Fruit fly (Drosophila melanogaster) whole organism, embryonic: ENCODE data around the gene CG34417.

ENCODE experiments used
- ATbp ChIP-seq: fragments of 200-800 bp; sonication (Bioruptor generic); optimal IDR thresholded peaks from 2 replicates; lab custom pipeline; 2017; ENCODE audit warnings: missing biosample characterization, mild to moderate bottlenecking, missing genetic modification characterization, missing genetic modification reagents
- Abd-B ChIP-seq: fragments of 200-800 bp; sonication (Bioruptor generic); optimal IDR thresholded peaks from 2 replicates; lab custom pipeline; 2018; ENCODE audit warnings: missing biosample characterization, mild to moderate bottlenecking, missing genetic modification characterization, moderate library complexity
- Asciz ChIP-seq: fragments of 200-800 bp; sonication (Bioruptor generic); optimal IDR thresholded peaks from 2 replicates; lab custom pipeline; 2017; ENCODE audit warnings: missing biosample characterization, mild to moderate bottlenecking, missing genetic modification characterization, missing genetic modification reagents
- B-H2 ChIP-seq: fragments of 200-800 bp; sonication (Bioruptor generic); optimal IDR thresholded peaks from 2 replicates; lab custom pipeline; 2018; ENCODE audit warnings: missing biosample characterization, mild to moderate bottlenecking, missing genetic modification characterization
- CG10979 ChIP-seq: fragments of 200-800 bp; sonication (Bioruptor generic); optimal IDR thresholded peaks from 2 replicates; lab custom pipeline; 2018; ENCODE audit warnings: missing biosample characterization, mild to moderate bottlenecking, missing genetic modification characterization, moderate library complexity
- CG11093 ChIP-seq: fragments of 200-800 bp; sonication (Bioruptor generic); IDR thresholded peaks from 3 replicates; pipeline ENCODE4 v1.3.6; 2022; ENCODE audit warnings: missing biosample characterization, missing genetic modification characterization
- CG12071 ChIP-seq: fragments of 200-800 bp; sonication (Bioruptor generic); optimal IDR thresholded peaks from 3 replicates; lab custom pipeline; 2018; ENCODE audit warnings: missing biosample characterization, mild to moderate bottlenecking, missing genetic modification characterization
- CG12219 ChIP-seq: fragments of 200-800 bp; sonication (Bioruptor generic); optimal IDR thresholded peaks from 3 replicates; lab custom pipeline; 2018; ENCODE audit warnings: missing biosample characterization, mild to moderate bottlenecking, missing genetic modification characterization
- CG12769 ChIP-seq: fragments of 200-800 bp; sonication (Bioruptor generic); optimal IDR thresholded peaks from 2 replicates; lab custom pipeline; 2019; ENCODE audit warnings: missing biosample characterization, mild to moderate bottlenecking, missing genetic modification characterization, moderate library complexity
- CG13123 ChIP-seq: fragments of 200-800 bp; sonication (Bioruptor generic); optimal IDR thresholded peaks from 2 replicates; lab custom pipeline; 2016; ENCODE audit warnings: missing biosample characterization, missing genetic modification characterization
- CG16779 ChIP-seq: fragments of 200-800 bp; sonication (Bioruptor generic); IDR thresholded peaks from 2 replicates; pipeline ENCODE4 v1.3.6; 2022; ENCODE audit warnings: missing biosample characterization, missing genetic modification characterization
- CG16863 ChIP-seq: fragments of 200-800 bp; sonication (Bioruptor generic); optimal IDR thresholded peaks from 3 replicates; lab custom pipeline; 2016; ENCODE audit warnings: missing biosample characterization, missing genetic modification characterization
- CG17612 ChIP-seq: fragments of 200-800 bp; sonication (Bioruptor generic); IDR thresholded peaks from 2 replicates; pipeline ENCODE4 v1.3.6; 2022; ENCODE audit warnings: missing biosample characterization, missing genetic modification characterization
- CG17829 ChIP-seq: fragments of 200-800 bp; optimal IDR thresholded peaks from 2 replicates; lab custom pipeline; 2019; ENCODE audit warnings: missing biosample characterization, mild to moderate bottlenecking, missing genetic modification characterization, moderate library complexity
- CG2199 ChIP-seq: fragments of 200-800 bp; sonication (Bioruptor generic); IDR thresholded peaks from 3 replicates; pipeline ENCODE4 v1.3.6; 2022; ENCODE audit warnings: missing biosample characterization, missing genetic modification characterization
- CG31388 ChIP-seq: fragments of 200-800 bp; sonication (Bioruptor generic); optimal IDR thresholded peaks from 2 replicates; lab custom pipeline; 2016; ENCODE audit warnings: missing biosample characterization, missing genetic modification characterization
- CG3726 ChIP-seq: fragments of 200-800 bp; sonication (Bioruptor generic); IDR thresholded peaks from 3 replicates; pipeline ENCODE4, ENCODE4 v1.3.6; 2022; ENCODE audit warnings: missing biosample characterization, missing genetic modification characterization
- CG4854 ChIP-seq: fragments of 200-800 bp; sonication (Bioruptor generic); optimal IDR thresholded peaks from 2 replicates; lab custom pipeline; 2016; ENCODE audit warnings: missing biosample characterization, missing genetic modification characterization, inconsistent platforms
- CG5953 ChIP-seq: fragments of 200-800 bp; sonication (Bioruptor generic); IDR thresholded peaks from 2 replicates; pipeline ENCODE4 v1.3.6; 2022; ENCODE audit warnings: missing biosample characterization, missing genetic modification characterization
- CG7786 ChIP-seq: fragments of 200-800 bp; sonication (Bioruptor generic); optimal IDR thresholded peaks from 2 replicates; lab custom pipeline; 2016; ENCODE audit warnings: missing biosample characterization, missing genetic modification characterization
- CG8924 ChIP-seq: fragments of 200-800 bp; optimal IDR thresholded peaks from 3 replicates; lab custom pipeline; 2019; ENCODE audit warnings: missing biosample characterization, mild to moderate bottlenecking, missing genetic modification characterization, moderate library complexity
- Deaf1 ChIP-seq: fragments of 200-800 bp; optimal IDR thresholded peaks from 3 replicates; lab custom pipeline; 2019; ENCODE audit warnings: missing biosample characterization, mild to moderate bottlenecking, missing genetic modification characterization, moderate library complexity
- Ets65A ChIP-seq: fragments of 200-800 bp; sonication (Bioruptor generic); peaks from one replicate; lab custom pipeline; 2016; ENCODE audit warnings: missing biosample characterization, missing genetic modification characterization
- H2.0 ChIP-seq: fragments of 200-800 bp; sonication (Bioruptor generic); IDR thresholded peaks from 2 replicates; pipeline ENCODE4 v1.3.6; 2022; ENCODE audit warnings: missing biosample characterization, missing genetic modification characterization
- HmgD ChIP-seq: fragments of 200-800 bp; sonication (Bioruptor generic); optimal IDR thresholded peaks from 3 replicates; lab custom pipeline; 2016; ENCODE audit warnings: missing biosample characterization, missing genetic modification characterization
- Lim3 ChIP-seq: fragments of 200-800 bp; sonication (Bioruptor generic); IDR thresholded peaks from 2 replicates; pipeline ENCODE4 v1.3.6; 2022; ENCODE audit warnings: missing biosample characterization, missing genetic modification characterization
- Lpt ChIP-seq: fragments of >200 bp; optimal IDR thresholded peaks from 2 replicates; lab custom pipeline; 2018; ENCODE audit warnings: missing biosample characterization, missing genetic modification characterization
- Neu2 ChIP-seq: fragments of 200-800 bp; sonication (Bioruptor generic); optimal IDR thresholded peaks from 3 replicates; lab custom pipeline; 2016; ENCODE audit warnings: missing biosample characterization, missing genetic modification characterization, borderline replicate concordance
- Ptx1 ChIP-seq: fragments of 200-800 bp; sonication (Bioruptor generic); IDR thresholded peaks from 2 replicates; pipeline ENCODE4 v1.3.6; 2022; ENCODE audit warnings: missing biosample characterization, missing genetic modification characterization
- Sox102F ChIP-seq: fragments of 200-800 bp; sonication (Bioruptor generic); optimal IDR thresholded peaks from 2 replicates; lab custom pipeline; 2018; ENCODE audit warnings: missing biosample characterization, mild to moderate bottlenecking, missing genetic modification characterization, moderate library complexity
- Xbp1 ChIP-seq: fragments of 200-800 bp; sonication (Bioruptor generic); optimal IDR thresholded peaks from 3 replicates; lab custom pipeline; 2016; ENCODE audit warnings: missing biosample characterization, mild to moderate bottlenecking, missing genetic modification characterization
- ato ChIP-seq: fragments of 200-800 bp; sonication (Bioruptor generic); IDR thresholded peaks from 2 replicates; pipeline ENCODE4 v1.3.6; 2022; ENCODE audit warnings: missing biosample characterization, missing genetic modification characterization; ENCODE audit not compliant: partially characterized antibody
- bigmax ChIP-seq: fragments of 200-800 bp; sonication (Bioruptor generic); optimal IDR thresholded peaks from 2 replicates; lab custom pipeline; 2018; ENCODE audit warnings: missing biosample characterization, mild to moderate bottlenecking, missing genetic modification characterization
- chif ChIP-seq, 2 experiments: fragments of 200-800 bp; sonication (Bioruptor generic); optimal IDR thresholded peaks; 3 replicates each; lab custom pipeline; 2016; ENCODE audit warnings: missing biosample characterization in 2 of 2, missing genetic modification characterization in 2 of 2
- chm ChIP-seq: fragments of 200-800 bp; sonication (Bioruptor generic); IDR thresholded peaks from 2 replicates; pipeline ENCODE4 v1.3.6; 2022; ENCODE audit warnings: missing biosample characterization, missing genetic modification characterization
- chn ChIP-seq: fragments of 200-800 bp; sonication (Bioruptor generic); optimal IDR thresholded peaks from 2 replicates; lab custom pipeline; 2016; ENCODE audit warnings: missing biosample characterization, missing genetic modification characterization
- ci ChIP-seq: fragments of 200-800 bp; sonication (Bioruptor generic); IDR thresholded peaks from 3 replicates; pipeline ENCODE4 v1.3.6; 2022; ENCODE audit warnings: missing biosample characterization, missing genetic modification characterization
- dmrt99B ChIP-seq: fragments of 200-800 bp; sonication (Bioruptor generic); optimal IDR thresholded peaks from 2 replicates; lab custom pipeline; 2018; ENCODE audit warnings: missing biosample characterization, mild to moderate bottlenecking, missing genetic modification characterization, moderate library complexity
- h ChIP-seq: fragments of >200 bp; optimal IDR thresholded peaks from 2 replicates; lab custom pipeline; 2017
- lmd ChIP-seq: fragments of 200-800 bp; sonication (Bioruptor generic); IDR thresholded peaks from 2 replicates; pipeline ENCODE4 v1.3.6; 2022; ENCODE audit warnings: missing biosample characterization, missing genetic modification characterization
- maf-S ChIP-seq: fragments of 200-800 bp; sonication (Bioruptor generic); optimal IDR thresholded peaks from 2 replicates; lab custom pipeline; 2016; ENCODE audit warnings: missing biosample characterization, missing genetic modification characterization
- nerfin-1 ChIP-seq: fragments of 200-800 bp; sonication (Bioruptor generic); optimal IDR thresholded peaks from 3 replicates; lab custom pipeline; 2019; ENCODE audit warnings: missing biosample characterization, mild to moderate bottlenecking, missing genetic modification characterization, moderate library complexity
- org-1 ChIP-seq: fragments of 200-800 bp; sonication (Bioruptor generic); optimal IDR thresholded peaks from 2 replicates; lab custom pipeline; 2017; ENCODE audit warnings: missing biosample characterization, missing genetic modification characterization
- p53 ChIP-seq: fragments of 200-800 bp; sonication (Bioruptor generic); optimal IDR thresholded peaks from 2 replicates; lab custom pipeline; 2016; ENCODE audit warnings: missing biosample characterization, missing genetic modification characterization
- pros ChIP-seq: fragments of 200-800 bp; sonication (Bioruptor generic); optimal IDR thresholded peaks from 3 replicates; lab custom pipeline; 2019; ENCODE audit warnings: missing biosample characterization, mild to moderate bottlenecking, missing genetic modification characterization, moderate library complexity
- row ChIP-seq: fragments of 200-800 bp; sonication (Bioruptor generic); IDR thresholded peaks from 3 replicates; pipeline ENCODE4 v1.3.6; 2022; ENCODE audit warnings: missing biosample characterization, missing genetic modification characterization
- salm ChIP-seq: fragments of 200-800 bp; sonication (Bioruptor generic); optimal IDR thresholded peaks from 2 replicates; lab custom pipeline; 2018; ENCODE audit warnings: missing biosample characterization, mild to moderate bottlenecking, missing genetic modification characterization
- sim ChIP-seq: fragments of 200-800 bp; sonication (Bioruptor generic); IDR thresholded peaks from 2 replicates; pipeline ENCODE4 v1.3.6; 2022; ENCODE audit warnings: missing biosample characterization, missing genetic modification characterization
- sob ChIP-seq: fragments of 200-800 bp; sonication (Bioruptor generic); IDR thresholded peaks from 2 replicates; pipeline ENCODE4 v1.3.6; 2022; ENCODE audit warnings: missing biosample characterization, missing genetic modification characterization
- trem ChIP-seq: fragments of 200-800 bp; optimal IDR thresholded peaks from 3 replicates; lab custom pipeline; 2019; ENCODE audit warnings: missing biosample characterization, mild to moderate bottlenecking, missing genetic modification characterization, moderate library complexity
- tx ChIP-seq: fragments of 200-800 bp; sonication (Bioruptor generic); optimal IDR thresholded peaks from 2 replicates; lab custom pipeline; 2016; ENCODE audit warnings: missing biosample characterization, missing genetic modification characterization
- vvl ChIP-seq: fragments of 200-800 bp; sonication (Bioruptor generic); IDR thresholded peaks from 2 replicates; pipeline ENCODE4 v1.3.6; 2022; ENCODE audit warnings: missing biosample characterization, missing genetic modification characterization

The CG34417 gene

dm6 chrX:6542331-6542730, 1.8 kb downstream of the CG34417 start (continued):
- TF ChIP-seq sim (GFP tag; lab: Robert Waterston, UW) (no peak), salm (tag; lab: Kevin White, UChicago) (peak; percentile 34), ci (peak; percentile 62; the same call in 1 of the 3 replicates), CG8924 (tag; lab: Kevin White, UChicago) (peak; percentile 37), CG12071 (GFP tag; lab: Kevin White, UChicago) (no peak), Sox102F (GFP tag; lab: Kevin White, UChicago) (peak; percentile 73), CG2199 (GFP tag; lab: Robert Waterston, UW) (no peak), CG12219 (GFP tag; lab: Kevin White, UChicago) (peak; percentile 20), CG5953 (GFP tag; lab: Robert Waterston, UW) (0 out of 2 replicates have a peak, but pooled peaks have one; percentile 17), tx (GFP tag; lab: Kevin White, UChicago) (no peak), CG3726 (GFP tag; lab: Robert Waterston, UW) (no peak), chm (GFP tag; lab: Robert Waterston, UW) (no peak), pros (GFP tag; lab: Kevin White, UChicago) (no peak), B-H2 (no peak), Ets65A (GFP tag; lab: Kevin White, UChicago) (no peak), CG13123 (GFP tag; lab: Kevin White, UChicago) (no peak), CG16863 (GFP tag; lab: Kevin White, UChicago) (no peak), Xbp1 (GFP tag; lab: Kevin White, UChicago) (peak; percentile 40), dmrt99B (tag; lab: Kevin White, UChicago) (peak; percentile 80), CG7786 (GFP tag; lab: Kevin White, UChicago) (no peak), Lpt (no peak), h (lab: Kevin White, UChicago) (no peak), CG11093 (no peak), vvl (GFP tag; lab: Robert Waterston, UW) (peak; percentile 70), p53 (GFP tag; lab: Kevin White, UChicago) (no peak), Deaf1 (no peak), lmd (GFP tag; lab: Robert Waterston, UW) (peak; percentile 42; the same call in 1 of the 2 replicates), nerfin-1 (tag; lab: Kevin White, UChicago) (no peak), CG4854 (no peak), sob (GFP tag; lab: Robert Waterston, UW) (peak; percentile 63; the same call in 1 of the 2 replicates), Asciz (GFP tag; lab: Kevin White, UChicago) (no peak), CG16779 (GFP tag; lab: Robert Waterston, UW) (no peak), ATbp (GFP tag; lab: Kevin White, UChicago) (peak; percentile 32), bigmax (GFP tag; lab: Kevin White, UChicago) (no peak), row (peak; percentile 67), H2.0 (GFP tag; lab: Robert Waterston, UW) (peak; percentile 19; the same call in 1 of the 2 replicates), ato (GFP tag; lab: Robert Waterston, UW) (no peak), CG17829 (tag; lab: Kevin White, UChicago) (peak; percentile 33), maf-S (GFP tag; lab: Kevin White, UChicago) (no peak), Lim3 (no peak), CG10979 (tag; lab: Kevin White, UChicago) (peak; percentile 47), chn (GFP tag; lab: Kevin White, UChicago) (no peak), chif (GFP tag; optimal IDR thresholded peaks at IDR 0.05; lab: Kevin White, UChicago) (no peak), org-1 (GFP tag; lab: Kevin White, UChicago) (peak; percentile 11), CG31388 (no peak), Ptx1 (GFP tag; lab: Robert Waterston, UW) (peak; percentile 68), CG12769 (tag; lab: Kevin White, UChicago) (peak; percentile 38), HmgD (GFP tag; lab: Kevin White, UChicago) (no peak), trem (tag; lab: Kevin White, UChicago) (no peak), CG17612 (GFP tag; lab: Robert Waterston, UW) (no peak), Abd-B (peak; percentile 48), Neu2 (GFP tag; lab: Kevin White, UChicago) (no peak)
